Worm (Caenorhabditis elegans): ENCODE measurements around the gene srh-283.

srh-283 gene

DNA sequence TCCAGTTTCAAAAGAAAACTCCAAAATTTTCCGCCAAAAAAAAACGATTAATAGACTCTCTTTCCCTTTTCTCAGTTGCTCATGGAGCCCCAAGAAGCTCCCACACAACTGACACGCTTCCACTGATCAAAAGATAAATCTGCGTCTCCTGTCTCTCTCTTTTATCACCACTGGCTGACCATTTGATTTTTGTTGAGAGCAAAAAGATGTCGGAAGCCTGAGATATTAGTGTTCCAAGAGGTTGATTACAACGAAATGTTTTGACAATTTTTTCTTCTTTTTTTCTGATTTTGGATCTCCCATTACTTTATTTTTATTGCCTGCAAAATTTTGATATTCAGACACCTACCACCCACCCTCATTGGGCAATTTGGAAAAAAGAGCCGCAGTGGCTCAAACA, 32.6 kb upstream of the srh-283 start, which contains the start of gene twk-42:
TSS of gene twk-42 (minus strand) at position 101 of the 400 bp plus-strand sequence.
- TF ChIP-seq lin-39 (tag; optimal IDR thresholded peaks at IDR 0.05) (no peak), spr-1 (tag; optimal IDR thresholded peaks at IDR 0.05) (no peak), aha-1 (tag) (no peak), pqm-1 (tag; optimal IDR thresholded peaks at IDR 0.05) (no peak)

DNA sequence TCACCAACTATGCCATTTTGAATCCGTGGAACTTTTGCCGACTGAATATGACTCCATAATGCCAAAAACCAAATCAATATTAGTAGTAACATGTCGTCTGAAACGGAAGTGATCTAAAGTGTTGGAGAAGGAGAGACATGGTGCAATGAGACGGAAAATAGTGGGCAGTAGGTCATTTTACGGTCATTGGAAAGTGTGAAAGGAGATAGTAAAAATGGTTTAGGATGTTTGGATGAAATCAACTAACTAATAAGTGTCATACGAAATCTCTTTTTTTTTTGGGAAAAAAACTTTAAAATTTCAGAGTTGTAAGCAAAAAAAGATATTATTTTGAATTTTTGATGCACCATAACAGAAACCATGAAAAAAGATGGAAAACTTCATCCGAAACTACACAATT, 25.3 kb upstream of the srh-283 start, which contains the start of gene cutl-4:
TSS of gene cutl-4 (minus strand) at position 101 of the 400 bp plus-strand sequence.
- TF ChIP-seq nhr-42 (GFP tag; IDR thresholded peaks at IDR 0.05) (no peak), nhr-237 (tag; optimal IDR thresholded peaks at IDR 0.05) (no peak)

DNA sequence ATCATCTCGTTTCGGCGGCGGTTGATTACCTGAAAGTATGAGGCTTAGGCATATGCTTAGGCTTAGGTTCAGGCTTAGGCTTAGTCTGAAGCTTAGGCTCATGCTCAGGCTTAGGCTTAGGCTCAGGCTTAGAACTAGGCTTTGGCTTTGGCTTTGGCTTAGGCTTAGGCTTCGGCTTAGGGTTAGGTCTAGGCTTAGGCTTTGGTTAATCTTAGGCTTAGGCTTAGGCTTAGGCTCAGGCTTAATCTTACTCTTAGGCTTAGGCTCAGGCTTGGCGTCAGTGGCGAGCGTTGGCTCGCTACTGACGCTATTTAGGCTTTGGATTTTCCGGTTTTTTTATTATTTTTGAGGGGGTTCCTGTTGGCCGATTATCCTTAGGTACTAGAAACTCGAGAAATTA, 21.3 kb upstream of the srh-283 start:
- TF ChIP-seq ceh-32 (tag; optimal IDR thresholded peaks at IDR 0.05; ENCODE audit: poor library complexity) = no peak

DNA sequence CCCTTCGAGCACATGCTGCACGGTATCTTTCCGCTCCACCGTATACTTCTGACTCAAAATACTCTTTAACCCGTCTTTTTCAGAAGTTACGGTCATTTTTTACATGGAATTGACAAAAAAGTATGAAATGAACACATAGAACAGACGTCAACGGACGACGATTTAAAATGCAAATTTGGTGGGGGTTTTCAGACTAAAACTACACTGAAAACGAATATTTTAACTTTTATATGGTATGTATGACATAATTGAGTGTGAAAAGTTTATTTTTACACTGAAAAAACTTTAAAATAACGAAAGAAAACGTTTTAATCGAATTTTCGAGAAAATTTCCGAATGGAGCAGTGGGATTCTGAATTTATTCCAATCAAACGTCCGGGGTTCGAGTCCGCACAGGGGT, 18.2 kb upstream of the srh-283 start, which contains the start of gene twk-36:
TSS of gene twk-36 (minus strand) at position 101 of the 400 bp plus-strand sequence.
- TF ChIP-seq ceh-28 (tag; optimal IDR thresholded peaks at IDR 0.05) (no peak), F49E8.2 (tag; optimal IDR thresholded peaks at IDR 0.05; ENCODE audit: borderline replicate concordance) (no peak), unc-130 (GFP tag; optimal IDR thresholded peaks at IDR 0.05) (no peak), dmd-8 (GFP tag; IDR thresholded peaks at IDR 0.05) (no peak), fkh-10 (GFP tag; optimal IDR thresholded peaks at IDR 0.05) (no peak), lin-13 (GFP tag; optimal IDR thresholded peaks at IDR 0.05) (no peak), tra-1 (GFP tag; IDR thresholded peaks at IDR 0.05) (no peak), hlh-11 (tag; optimal IDR thresholded peaks at IDR 0.05) (no peak), unc-62 (GFP tag; optimal IDR thresholded peaks at IDR 0.05 in 1 of 2) (no peak), unc-62 (tag; optimal IDR thresholded peaks at IDR 0.05) (no peak), T26A8.4 (GFP tag; IDR thresholded peaks at IDR 0.05) (no peak), pqm-1 (tag; optimal IDR thresholded peaks at IDR 0.05) (no peak), lin-38 (GFP tag; IDR thresholded peaks at IDR 0.05) (no peak)

DNA sequence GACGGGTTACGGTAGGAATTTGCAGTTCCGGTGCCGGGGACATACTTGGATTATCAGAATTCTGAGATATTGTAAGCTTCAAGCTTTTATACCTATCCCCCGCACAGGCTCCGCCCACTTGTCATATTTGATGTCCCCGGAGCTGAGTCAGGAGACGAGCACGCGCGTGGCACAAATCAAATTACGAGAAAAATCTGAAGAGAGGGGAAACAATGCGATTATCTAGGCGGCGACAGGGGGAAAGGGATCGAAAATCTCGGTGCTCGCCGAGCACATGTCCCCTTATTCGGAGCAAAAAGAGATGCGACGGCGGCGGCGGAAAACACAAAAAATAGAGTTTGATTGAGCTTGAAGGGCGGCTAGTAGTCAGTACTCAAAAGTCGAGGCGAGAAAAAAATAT, 16.0 kb upstream of the srh-283 start, which contains the start of gene R12G8.1:
TSS of gene R12G8.1 (minus strand) at position 63 of the 400 bp plus-strand sequence.
- TF ChIP-seq set-16 (GFP tag; IDR thresholded peaks at IDR 0.05) (peak; percentile 49), ces-1 (GFP tag; optimal IDR thresholded peaks at IDR 0.05) (peak; percentile 86), fkh-10 (GFP tag; optimal IDR thresholded peaks at IDR 0.05) (peak; percentile 88), rbr-2 (tag; optimal IDR thresholded peaks at IDR 0.05) (peak; percentile 17), ctbp-1 (GFP tag; IDR thresholded peaks at IDR 0.05) (peak; percentile 70), F26F4.8 (GFP tag; conservative IDR thresholded peaks at IDR 0.05) (no peak), hif-1 (tag; optimal IDR thresholded peaks at IDR 0.05) (no peak), lin-15B (tag; optimal IDR thresholded peaks at IDR 0.05) (no peak), ceh-32 (tag; optimal IDR thresholded peaks at IDR 0.05; ENCODE audit: poor library complexity) (peak; percentile 26), tra-1 (GFP tag; IDR thresholded peaks at IDR 0.05) (no peak)

DNA sequence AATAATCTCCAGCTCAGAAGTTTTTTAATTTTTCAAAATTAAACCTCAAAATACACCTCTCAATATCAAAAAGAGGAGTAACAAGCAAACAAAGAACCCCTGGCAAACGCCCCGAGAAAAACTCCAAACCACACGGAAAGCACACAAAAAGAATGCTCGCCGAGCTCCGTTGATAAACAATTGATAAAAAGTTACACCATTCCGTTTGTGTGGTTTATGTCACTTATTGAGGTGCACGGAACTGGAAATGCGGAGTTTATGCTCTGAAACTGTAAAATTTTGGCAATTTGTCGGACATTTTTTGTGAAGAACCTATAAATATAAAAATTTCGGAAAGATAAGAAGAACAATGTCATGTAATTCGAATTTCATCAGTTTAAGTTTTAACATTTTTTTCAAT, 12.8 kb upstream of the srh-283 start:
- TF ChIP-seq pqm-1 (tag; optimal IDR thresholded peaks at IDR 0.05) (peak; percentile 85), fkh-10 (GFP tag; optimal IDR thresholded peaks at IDR 0.05) (no peak), dmd-6 (GFP tag; IDR thresholded peaks at IDR 0.05) (peak; percentile 84), ZK546.5 (tag; optimal IDR thresholded peaks at IDR 0.05) (no peak), nhr-11 (tag; optimal IDR thresholded peaks at IDR 0.05) (no peak), hlh-11 (tag; optimal IDR thresholded peaks at IDR 0.05) (peak; percentile 66), cey-2 (tag; optimal IDR thresholded peaks at IDR 0.05; ENCODE audit: borderline replicate concordance, insufficient read depth) (no peak), nhr-28 (tag; optimal IDR thresholded peaks at IDR 0.05) (peak; percentile 92), ceh-82 (tag; optimal IDR thresholded peaks at IDR 0.05) (no peak), tra-1 (GFP tag; IDR thresholded peaks at IDR 0.05) (peak; percentile 48; the same call in 1 of the 2 replicates), T26A8.4 (GFP tag; IDR thresholded peaks at IDR 0.05) (no peak), nhr-42 (GFP tag; IDR thresholded peaks at IDR 0.05) (no peak), nhr-111 (GFP tag; optimal IDR thresholded peaks at IDR 0.05) (no peak), nhr-77 (tag; optimal IDR thresholded peaks at IDR 0.05) (peak; percentile 41), nhr-25 (tag; optimal IDR thresholded peaks at IDR 0.05; ENCODE audit: borderline replicate concordance, insufficient read depth) (no peak), rbr-2 (tag; optimal IDR thresholded peaks at IDR 0.05) (no peak), D1046.2 (GFP tag; IDR thresholded peaks at IDR 0.05) (no peak), pha-4 (GFP tag; IDR thresholded peaks at IDR 0.05) (no peak), pha-4 (tag; optimal IDR thresholded peaks at IDR 0.05) (peak; percentile 62), jun-1 (tag; optimal IDR thresholded peaks at IDR 0.05) (no peak), dmd-8 (GFP tag; IDR thresholded peaks at IDR 0.05) (no peak), spr-1 (tag; optimal IDR thresholded peaks at IDR 0.05) (no peak), ztf-7 (tag; optimal IDR thresholded peaks at IDR 0.05) (no peak), dve-1 (tag; optimal IDR thresholded peaks at IDR 0.05; ENCODE audit: insufficient read depth) (peak; percentile 69)
